Fruit fly (Drosophila melanogaster): ENCODE measurements around the gene cnir.

Gene cnir

dm6 chr2L:3055710-3056447 is 16.3 kb upstream of the cnir start:
- peak; percentile 64 for TF ChIP-seq tj (GFP tag; optimal IDR thresholded peaks at IDR 0.05)
- TF ChIP-seq toe (GFP tag; optimal IDR thresholded peaks at IDR 0.05) = peak; percentile 53
- peak; percentile 74 for TF ChIP-seq kay (GFP tag; ENCODE audit: borderline replicate concordance)
- no peak for TF ChIP-seq CG1620 (GFP tag; optimal IDR thresholded peaks at IDR 0.05)
- no peak for TF ChIP-seq bab1 (GFP tag; optimal IDR thresholded peaks at IDR 0.05)
- peak; percentile 35 for TF ChIP-seq Clk (GFP tag; optimal IDR thresholded peaks at IDR 0.05)
- TF ChIP-seq CG7045 (GFP tag; optimal IDR thresholded peaks at IDR 0.05) = peak; percentile 39
- TF ChIP-seq CG14711 (tag; optimal IDR thresholded peaks at IDR 0.05) = no peak
- no peak for TF ChIP-seq cnc (optimal IDR thresholded peaks at IDR 0.05)
- TF ChIP-seq Crg-1 (GFP tag; optimal IDR thresholded peaks at IDR 0.05) = no peak
- peak; percentile 69 for TF ChIP-seq CG5204 (GFP tag; optimal IDR thresholded peaks at IDR 0.05)
- no peak for TF ChIP-seq ovo (GFP tag; optimal IDR thresholded peaks at IDR 0.05)
- peak; percentile 59 for TF ChIP-seq CG11617 (GFP tag; optimal IDR thresholded peaks at IDR 0.05)
- no peak for TF ChIP-seq CG12768 (GFP tag; optimal IDR thresholded peaks at IDR 0.05)

DNA sequence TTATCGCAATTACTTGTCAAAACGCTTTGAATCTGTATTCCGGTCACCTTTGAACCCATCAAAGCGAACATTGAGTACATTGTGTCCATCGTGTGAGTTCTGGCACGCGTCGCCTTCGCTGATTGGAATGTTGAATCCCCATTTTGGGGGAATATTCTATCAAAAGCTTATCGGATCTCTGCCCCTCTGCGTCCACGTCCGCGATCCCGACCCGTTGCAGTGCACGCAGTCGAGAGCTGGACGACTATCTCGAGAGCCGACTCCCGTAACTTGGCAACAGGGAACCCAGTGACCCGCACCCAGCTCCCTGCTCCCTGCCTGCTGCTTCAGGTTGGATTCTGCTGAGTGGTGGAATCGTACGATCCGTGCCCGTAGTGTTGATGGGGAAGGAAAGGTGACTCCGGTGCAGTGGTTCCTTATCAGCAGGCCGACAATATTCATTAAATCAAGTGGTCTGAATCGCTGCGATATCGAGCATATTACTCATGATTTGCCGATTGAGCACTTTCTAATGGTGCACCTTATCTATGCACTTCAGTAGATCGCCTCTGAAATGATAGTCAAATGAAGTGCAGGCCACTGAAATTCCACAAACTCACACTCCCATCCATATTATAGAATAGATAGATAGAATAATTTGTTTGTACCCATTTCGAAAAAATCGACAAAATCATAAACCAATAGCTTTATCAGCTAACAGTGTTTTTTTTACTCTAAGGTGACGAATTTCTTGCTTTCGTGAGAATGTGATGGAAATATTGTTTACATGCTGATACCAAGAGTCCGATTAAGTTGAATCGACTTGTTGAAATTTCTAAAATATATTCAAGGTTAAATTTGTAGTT is 5.3 kb upstream of the cnir start:
- peak; percentile 82 for TF ChIP-seq cic (GFP tag; optimal IDR thresholded peaks at IDR 0.05)
- no peak for TF ChIP-seq cnc (optimal IDR thresholded peaks at IDR 0.05)
- TF ChIP-seq pad (GFP tag; optimal IDR thresholded peaks at IDR 0.05) = no peak
- TF ChIP-seq CG14711 (tag; optimal IDR thresholded peaks at IDR 0.05) = peak; percentile 11
- peak; percentile 95 for TF ChIP-seq kay (GFP tag; ENCODE audit: borderline replicate concordance)
- TF ChIP-seq CG11617 (GFP tag; optimal IDR thresholded peaks at IDR 0.05) = peak; percentile 6
- peak; percentile 18 for TF ChIP-seq Mnt (GFP tag; optimal IDR thresholded peaks at IDR 0.05)
- TF ChIP-seq CG12768 (GFP tag; optimal IDR thresholded peaks at IDR 0.05) = peak; percentile 36
- no peak for TF ChIP-seq bab1 (GFP tag; optimal IDR thresholded peaks at IDR 0.05)
- peak; percentile 77 for TF ChIP-seq tj (GFP tag; optimal IDR thresholded peaks at IDR 0.05)
- peak; percentile 6 for TF ChIP-seq Clk (GFP tag; optimal IDR thresholded peaks at IDR 0.05)
- TF ChIP-seq Hr96 (GFP tag; optimal IDR thresholded peaks at IDR 0.05) = peak; percentile 1

DNA sequence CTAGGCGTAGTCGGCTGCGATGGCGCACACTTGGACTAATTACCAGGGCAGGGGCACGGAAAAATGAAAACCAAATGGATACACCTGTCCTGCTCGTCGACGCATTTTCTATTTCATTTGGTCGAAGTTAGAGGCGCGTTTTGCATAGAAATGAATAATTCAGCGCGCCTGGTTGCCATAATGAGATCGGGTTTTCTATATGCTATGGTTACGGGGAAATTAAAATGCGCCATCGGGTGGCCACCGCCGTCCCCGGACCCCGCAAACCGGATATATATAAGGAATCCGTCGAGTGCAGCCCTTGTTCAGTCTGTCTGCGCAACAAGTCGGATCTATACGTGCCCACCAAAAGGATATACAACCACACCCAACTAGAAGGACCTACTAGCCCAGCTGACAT is 4.0 kb upstream of the cnir start, which contains the start of gene FASN2:
Gene FASN2 (plus strand): TSS at position 301 of the 400 bp plus-strand sequence.
- TF ChIP-seq CG33017 (tag; optimal IDR thresholded peaks at IDR 0.05) (no peak), cic (GFP tag; optimal IDR thresholded peaks at IDR 0.05) (peak; percentile 3)

DNA sequence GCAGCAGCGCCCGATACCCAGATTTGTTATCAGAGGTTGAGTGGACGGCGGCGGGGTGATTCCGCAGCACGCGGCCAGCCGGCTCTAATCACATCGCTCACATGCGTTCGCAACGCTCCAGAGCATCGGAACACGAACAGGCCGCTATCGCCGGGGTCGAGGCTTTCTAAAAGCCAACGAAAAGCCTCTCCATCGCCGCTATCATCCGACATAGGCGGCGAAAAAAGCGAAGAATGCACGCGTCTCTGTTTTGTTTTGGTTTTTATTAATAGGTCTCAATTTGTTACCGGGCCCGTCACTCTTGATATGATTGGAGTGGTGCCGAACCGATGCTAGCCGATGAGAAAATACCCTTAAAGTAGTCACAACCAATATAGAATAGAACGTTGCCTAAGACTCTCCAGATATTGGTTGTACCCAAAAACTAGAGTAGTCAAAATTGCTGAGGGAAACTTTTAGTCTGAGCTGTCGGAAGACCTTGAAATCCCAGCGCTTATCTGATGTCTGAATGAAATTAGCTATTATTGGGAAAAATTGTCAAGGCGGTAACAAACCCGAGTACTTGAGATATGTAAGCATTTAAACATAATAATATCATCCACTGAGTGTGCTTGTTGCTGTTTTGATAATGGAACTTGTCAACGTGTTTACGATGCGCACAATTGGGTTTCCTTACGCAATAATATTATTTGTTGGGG is 2.5 kb upstream of the cnir start, which contains the start of gene CG17261:
Gene CG17261 (plus strand): TSS at position 634 of the 698 bp plus-strand sequence.
- TF ChIP-seq CG7101 (tag; optimal IDR thresholded peaks at IDR 0.05) (peak; percentile 39), pad (GFP tag; optimal IDR thresholded peaks at IDR 0.05) (no peak), Mnt (GFP tag; optimal IDR thresholded peaks at IDR 0.05) (peak; percentile 74), kay (GFP tag; ENCODE audit: borderline replicate concordance) (peak; percentile 74), cic (GFP tag; optimal IDR thresholded peaks at IDR 0.05) (peak; percentile 49), CG14711 (tag; optimal IDR thresholded peaks at IDR 0.05) (peak; percentile 35), Hr96 (GFP tag; optimal IDR thresholded peaks at IDR 0.05) (no peak)

- peak; percentile 90 for TF ChIP-seq CG33017 (tag; optimal IDR thresholded peaks at IDR 0.05)
- TF ChIP-seq Crg-1 (GFP tag; optimal IDR thresholded peaks at IDR 0.05) = peak; percentile 93
- TF ChIP-seq cic (GFP tag; optimal IDR thresholded peaks at IDR 0.05) = peak; percentile 67
- TF ChIP-seq tj (GFP tag; optimal IDR thresholded peaks at IDR 0.05) = peak; percentile 93
- peak; percentile 92 for TF ChIP-seq Mnt (GFP tag; optimal IDR thresholded peaks at IDR 0.05)
- peak; percentile 88 for TF ChIP-seq CG7045 (GFP tag; optimal IDR thresholded peaks at IDR 0.05)
- TF ChIP-seq ovo (GFP tag; optimal IDR thresholded peaks at IDR 0.05) = peak; percentile 34
- peak; percentile 96 for TF ChIP-seq CG12768 (GFP tag; optimal IDR thresholded peaks at IDR 0.05)
- TF ChIP-seq CG5204 (GFP tag; optimal IDR thresholded peaks at IDR 0.05) = no peak
- peak; percentile 90 for TF ChIP-seq toe (GFP tag; optimal IDR thresholded peaks at IDR 0.05)
- TF ChIP-seq Hr96 (GFP tag; optimal IDR thresholded peaks at IDR 0.05) = peak; percentile 84
- peak; percentile 95 for TF ChIP-seq bab1 (GFP tag; optimal IDR thresholded peaks at IDR 0.05)
- TF ChIP-seq CG11617 (GFP tag; optimal IDR thresholded peaks at IDR 0.05) = peak; percentile 86
- TF ChIP-seq CG14711 (tag; optimal IDR thresholded peaks at IDR 0.05) = peak; percentile 92
- TF ChIP-seq kay (GFP tag; ENCODE audit: borderline replicate concordance) = peak; percentile 99
- TF ChIP-seq CG7101 (tag; optimal IDR thresholded peaks at IDR 0.05) = peak; percentile 95
- TF ChIP-seq CG1620 (GFP tag; optimal IDR thresholded peaks at IDR 0.05) = peak; percentile 84
- TF ChIP-seq pad (GFP tag; optimal IDR thresholded peaks at IDR 0.05) = peak; percentile 92
- TF ChIP-seq Clk (GFP tag; optimal IDR thresholded peaks at IDR 0.05) = peak; percentile 78
- TF ChIP-seq cnc (optimal IDR thresholded peaks at IDR 0.05) = peak in 1 of 2 experiments; percentile 66
Measured at dm6 chr2L:3037153-3037579, 2.4 kb downstream of the cnir start, which contains the start of the genes CG17260 and SerRS. Gene CG17260, plus strand, starts transcription at chr2L:3037230. Gene SerRS, minus strand, starts transcription at chr2L:3037403.

Measured in whole organism, adult.